Worm (Caenorhabditis elegans): ENCODE data around the gene F27C8.2.
A peak's percentile ranks its signal among the peaks of the same experiment; 100 is the strongest.

Gene F27C8.2

ce11 chrIV:9643188-9643587 is 47.0 kb downstream of the F27C8.2 start, which contains the start of gene degl-2:
Gene degl-2, plus strand, starts transcription at chrIV:9643488.
- no peak for TF ChIP-seq tbx-11 (GFP tag; IDR thresholded peaks at IDR 0.05)
- no peak for TF ChIP-seq hnd-1 (tag; optimal IDR thresholded peaks at IDR 0.05)
- TF ChIP-seq pes-1 (GFP tag; IDR thresholded peaks at IDR 0.05) = no peak
- TF ChIP-seq sea-1 (GFP tag; conservative IDR thresholded peaks at IDR 0.05) = no peak
- TF ChIP-seq tra-4 (tag; optimal IDR thresholded peaks at IDR 0.05) = no peak
- TF ChIP-seq ama-1 (optimal IDR thresholded peaks at IDR 0.05) = no peak
- no peak for TF ChIP-seq scrt-1 (GFP tag; IDR thresholded peaks at IDR 0.05)
- TF ChIP-seq aly-1 (tag; optimal IDR thresholded peaks at IDR 0.05) = no peak
- TF ChIP-seq flt-1 (GFP tag; IDR thresholded peaks at IDR 0.05) = no peak
- no peak for TF ChIP-seq ets-7 (tag; optimal IDR thresholded peaks at IDR 0.05)
- no peak for TF ChIP-seq ceh-36 (tag; optimal IDR thresholded peaks at IDR 0.05)
- TF ChIP-seq hmbx-1 (tag; optimal IDR thresholded peaks at IDR 0.05) = no peak

- no peak for TF ChIP-seq ama-1 (optimal IDR thresholded peaks at IDR 0.05)
- peak; percentile 1 for TF ChIP-seq F13C5.2 (tag; optimal IDR thresholded peaks at IDR 0.05)
- no peak for TF ChIP-seq tbx-11 (GFP tag; IDR thresholded peaks at IDR 0.05)
- no peak for TF ChIP-seq hnd-1 (tag; optimal IDR thresholded peaks at IDR 0.05)
- no peak for TF ChIP-seq tbx-37 (GFP tag; conservative IDR thresholded peaks at IDR 0.05)
- no peak for TF ChIP-seq flt-1 (GFP tag; IDR thresholded peaks at IDR 0.05)
- no peak for TF ChIP-seq ceh-13 (GFP tag; optimal IDR thresholded peaks at IDR 0.05)
Observed at ce11 chrIV:9647789-9648361, 51.7 kb downstream of the F27C8.2 start, which contains the start of gene amph-1. Gene amph-1, minus strand, starts transcription at chrIV:9647873.

DNA sequence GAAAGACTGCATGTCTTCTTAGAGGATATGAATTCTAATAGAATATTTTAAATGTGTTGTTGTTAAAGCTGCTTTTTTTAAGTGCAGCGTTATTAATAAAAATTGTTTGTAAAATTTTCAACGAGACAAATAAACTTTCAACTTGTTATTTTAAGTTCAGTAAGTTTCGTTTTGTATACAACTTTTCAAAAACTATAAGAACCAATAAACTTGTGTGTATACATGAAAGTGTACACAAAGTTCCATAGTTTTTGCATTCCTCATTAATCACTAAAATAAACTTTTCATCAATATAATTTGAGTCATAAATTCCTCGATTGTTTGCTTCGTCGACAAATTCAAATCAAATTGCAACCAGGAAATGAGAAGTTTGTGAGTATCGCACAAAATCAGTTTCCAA is 52.5 kb downstream of the F27C8.2 start, which contains the start of gene srm-3:
TSS of gene srm-3 (plus strand) at position 301 of the 400 bp plus-strand sequence.
- no peak for TF ChIP-seq F13C5.2 (tag; optimal IDR thresholded peaks at IDR 0.05)

Data from whole organism, early embryonic.